Worm (Caenorhabditis elegans) whole organism, L1 larva: Measurements from ENCODE around the gene twk-8.

Experiments used
- aly-2 ChIP-seq: fragments of 150-350 bp; optimal IDR thresholded peaks from 2 replicates; lab custom pipeline; 2014; ENCODE audit warnings: missing biosample characterization, missing genetic modification characterization
- fkh-10 ChIP-seq: sonication (generic microtip); optimal IDR thresholded peaks from 2 replicates; lab custom pipeline; 2017; ENCODE audit warnings: missing biosample characterization, missing genetic modification reagents, missing genetic modification characterization
- snpc-4 ChIP-seq: fragments of 150-350 bp; optimal IDR thresholded peaks from 2 replicates; lab custom pipeline; 2014; ENCODE audit warnings: missing biosample characterization, missing genetic modification characterization
- sptf-1 ChIP-seq: fragments of 150-350 bp; optimal IDR thresholded peaks from 2 replicates; lab custom pipeline; 2014; ENCODE audit warnings: missing biosample characterization, missing genetic modification characterization

DNA sequence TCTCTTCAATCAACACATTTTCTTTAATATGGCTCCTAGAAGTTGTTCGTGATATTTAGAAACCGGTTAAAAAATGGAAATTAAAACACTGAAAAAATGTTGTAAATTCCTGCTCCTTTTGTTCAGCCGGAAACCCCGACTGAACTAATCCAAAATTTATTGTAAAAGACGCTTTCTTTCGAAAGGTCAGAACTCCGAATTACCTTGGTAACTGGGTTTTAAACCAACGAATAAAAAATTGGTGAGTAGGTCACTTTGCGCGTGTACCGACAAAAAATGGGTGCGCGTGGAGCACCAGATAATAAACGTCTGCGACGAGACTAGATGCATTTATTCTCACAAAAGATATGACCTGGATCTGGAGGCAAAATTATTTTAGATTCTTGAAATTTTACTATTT lies 48.5 kb downstream of the twk-8 start:
- no peak for TF ChIP-seq sptf-1
- no peak for TF ChIP-seq fkh-10 (GFP tag; lab: Kevin White, UChicago)
- peak; percentile 8 for TF ChIP-seq snpc-4
- TF ChIP-seq aly-2 (tag; lab: Kevin White, UChicago) = no peak
